Worm (Caenorhabditis elegans) whole organism, young adult: ENCODE results near the gene wrb-1.

Source experiments
- B0019.2 ChIP-seq: fragments of 200-800 bp; sonication (Bioruptor generic); conservative IDR thresholded peaks from 2 replicates; pipeline ENCODE4 v1.3.6; 2022; ENCODE audit warnings: missing genetic modification reagents, missing genetic modification characterization, missing compliant biosample characterization
- C06A6.2 ChIP-seq: fragments of 200-800 bp; sonication (Bioruptor generic); conservative IDR thresholded peaks from 2 replicates; pipeline ENCODE4 v1.3.6; 2022; ENCODE audit warnings: missing genetic modification characterization, missing compliant biosample characterization
- C17E4.6 ChIP-seq: fragments of 200-800 bp; sonication (Bioruptor generic); IDR thresholded peaks from 2 replicates; pipeline ENCODE4 v1.3.6; 2022; ENCODE audit warnings: missing genetic modification reagents, missing genetic modification characterization, missing compliant biosample characterization
- F22D6.2 ChIP-seq: sonication (generic microtip); optimal IDR thresholded peaks from 2 replicates; lab custom pipeline; 2016; ENCODE audit warnings: mild to moderate bottlenecking, missing genetic modification characterization, missing compliant biosample characterization
- F55B11.4 ChIP-seq: sonication (generic microtip); optimal IDR thresholded peaks from 2 replicates; lab custom pipeline; 2016; ENCODE audit warnings: missing compliant biosample characterization, missing genetic modification characterization, borderline replicate concordance; ENCODE audit not compliant: insufficient read depth
- F57A8.1 ChIP-seq: fragments of 200-800 bp; sonication (Bioruptor generic); optimal IDR thresholded peaks from 2 replicates; lab custom pipeline; 2018; ENCODE audit warnings: mild to moderate bottlenecking, missing genetic modification characterization, moderate library complexity, missing compliant biosample characterization
- Y53G8AR.9 ChIP-seq: fragments of 200-800 bp; sonication (Bioruptor generic); conservative IDR thresholded peaks from 2 replicates; pipeline ENCODE4 v1.3.6; 2022; ENCODE audit warnings: missing genetic modification reagents, missing genetic modification characterization, missing compliant biosample characterization
- Y56A3A.18 ChIP-seq: fragments of 200-800 bp; sonication (Bioruptor generic); IDR thresholded peaks from 2 replicates; pipeline ENCODE4 v1.3.6; 2022; ENCODE audit warnings: missing genetic modification reagents, missing genetic modification characterization, missing compliant biosample characterization
- Y79H2A.3 ChIP-seq: fragments of 200-800 bp; sonication (Bioruptor generic); conservative IDR thresholded peaks from 2 replicates; pipeline ENCODE4 v1.3.6; 2022; ENCODE audit warnings: missing genetic modification reagents, missing genetic modification characterization, missing compliant biosample characterization
- Y95B8A.8 ChIP-seq: fragments of 200-800 bp; sonication (Bioruptor generic); IDR thresholded peaks from 2 replicates; pipeline ENCODE4 v1.3.6; 2022; ENCODE audit warnings: missing genetic modification reagents, missing genetic modification characterization, missing compliant biosample characterization
- ama-1 ChIP-seq, 3 experiments: fragments of 150-350 bp in 1 of 3; sonication (generic microtip) in 2 of 3; optimal IDR thresholded peaks; 2 replicates each; lab custom pipeline; 2014 to 2018; ENCODE audit warnings: missing biosample characterization in 2 of 3, missing genetic modification characterization in 2 of 3, missing genetic modification reagents in 2 of 3
- atf-7 ChIP-seq: sonication (generic microtip); optimal IDR thresholded peaks from 2 replicates; lab custom pipeline; 2017; ENCODE audit warnings: mild to moderate bottlenecking, missing genetic modification characterization, missing compliant biosample characterization
- attf-5 ChIP-seq: fragments of 200-800 bp; sonication (Bioruptor generic); optimal IDR thresholded peaks from 2 replicates; lab custom pipeline; 2018; ENCODE audit warnings: mild to moderate bottlenecking, missing genetic modification characterization, missing compliant biosample characterization
- attf-6 ChIP-seq: fragments of 200-800 bp; sonication (Bioruptor generic); IDR thresholded peaks from 2 replicates; pipeline ENCODE4 v1.3.6; 2022; ENCODE audit warnings: missing genetic modification reagents, missing genetic modification characterization, missing compliant biosample characterization
- bed-2 ChIP-seq: fragments of 200-800 bp; sonication (Bioruptor generic); IDR thresholded peaks from 2 replicates; pipeline ENCODE4 v1.3.6; 2022; ENCODE audit warnings: missing genetic modification reagents, missing genetic modification characterization, missing compliant biosample characterization
- ceh-27 ChIP-seq: fragments of 200-800 bp; sonication (Bioruptor generic); optimal IDR thresholded peaks from 2 replicates; lab custom pipeline; 2018; ENCODE audit warnings: mild to moderate bottlenecking, missing genetic modification characterization, moderate library complexity, missing compliant biosample characterization
- ceh-40 ChIP-seq: fragments of 200-800 bp; sonication (Bioruptor generic); IDR thresholded peaks from 2 replicates; pipeline ENCODE4 v1.3.6; 2022; ENCODE audit warnings: missing genetic modification characterization, missing compliant biosample characterization
- ceh-58 ChIP-seq: fragments of 200-800 bp; sonication (Bioruptor generic); IDR thresholded peaks from 2 replicates; pipeline ENCODE4 v1.3.6; 2022; ENCODE audit warnings: missing genetic modification characterization, missing compliant biosample characterization
- efl-1 ChIP-seq: fragments of 150-350 bp; optimal IDR thresholded peaks from 2 replicates; lab custom pipeline; 2014; ENCODE audit warnings: missing biosample characterization, missing genetic modification reagents, missing genetic modification characterization
- ets-4 ChIP-seq: fragments of 200-800 bp; sonication (Bioruptor generic); optimal IDR thresholded peaks from 2 replicates; lab custom pipeline; 2018; ENCODE audit warnings: mild to moderate bottlenecking, missing genetic modification characterization, missing compliant biosample characterization
- gei-17 ChIP-seq: fragments of 200-800 bp; sonication (Bioruptor generic); optimal IDR thresholded peaks from 2 replicates; lab custom pipeline; 2018; ENCODE audit warnings: mild to moderate bottlenecking, missing genetic modification characterization, missing compliant biosample characterization
- hmg-1.2 ChIP-seq: fragments of 200-800 bp; sonication (Bioruptor generic); IDR thresholded peaks from 2 replicates; pipeline ENCODE4 v1.3.6; 2022; ENCODE audit warnings: missing genetic modification reagents, missing genetic modification characterization, missing compliant biosample characterization
- hmg-20 ChIP-seq: fragments of 200-800 bp; sonication (Bioruptor generic); IDR thresholded peaks from 2 replicates; pipeline ENCODE4 v1.3.6; 2022; ENCODE audit warnings: missing genetic modification reagents, missing genetic modification characterization, missing compliant biosample characterization
- hsf-1 ChIP-seq: fragments of 200-800 bp; sonication (Bioruptor generic); IDR thresholded peaks from 2 replicates; pipeline ENCODE4 v1.3.6; 2022; ENCODE audit warnings: missing genetic modification reagents, missing genetic modification characterization, missing compliant biosample characterization
- lag-1 ChIP-seq: fragments of 200-800 bp; sonication (Bioruptor generic); IDR thresholded peaks from 2 replicates; pipeline ENCODE4 v1.3.6; 2022; ENCODE audit warnings: missing genetic modification reagents, missing genetic modification characterization, missing compliant biosample characterization
- lin-26 ChIP-seq: fragments of 200-800 bp; sonication (Bioruptor generic); IDR thresholded peaks from 2 replicates; pipeline ENCODE4 v1.3.6; 2022; ENCODE audit warnings: missing genetic modification reagents, missing genetic modification characterization, missing compliant biosample characterization
- lin-40 ChIP-seq: sonication (generic microtip); optimal IDR thresholded peaks from 2 replicates; lab custom pipeline; 2016; ENCODE audit warnings: missing genetic modification characterization, mild to moderate bottlenecking, missing compliant biosample characterization, missing genotype, missing genetic modification reagents
- lin-54 ChIP-seq: fragments of 200-800 bp; sonication (Bioruptor generic); optimal IDR thresholded peaks from 2 replicates; lab custom pipeline; 2018; ENCODE audit warnings: mild to moderate bottlenecking, missing genetic modification characterization, missing compliant biosample characterization
- lsl-1 ChIP-seq: fragments of 200-800 bp; sonication (Bioruptor generic); optimal IDR thresholded peaks from 2 replicates; lab custom pipeline; 2018; ENCODE audit warnings: mild to moderate bottlenecking, missing genetic modification characterization, moderate library complexity, missing compliant biosample characterization
- lsy-27 ChIP-seq: sonication (generic microtip); optimal IDR thresholded peaks from 2 replicates; lab custom pipeline; 2017; ENCODE audit warnings: missing genetic modification characterization, mild to moderate bottlenecking, missing compliant biosample characterization, antibody characterized with exemption, missing genotype, borderline replicate concordance; ENCODE audit not compliant: insufficient read depth
- madf-8 ChIP-seq: fragments of 200-800 bp; sonication (Bioruptor generic); conservative IDR thresholded peaks from 2 replicates; pipeline ENCODE4 v1.3.6; 2022; ENCODE audit warnings: missing genetic modification reagents, missing genetic modification characterization, missing compliant biosample characterization
- mel-28 ChIP-seq: sonication (generic microtip); optimal IDR thresholded peaks from 2 replicates; lab custom pipeline; 2016; ENCODE audit warnings: borderline replicate concordance, mild to moderate bottlenecking, missing genetic modification characterization, missing compliant biosample characterization
- mes-4 ChIP-seq: sonication (generic microtip); optimal IDR thresholded peaks from 2 replicates; lab custom pipeline; 2016; ENCODE audit warnings: missing genotype, missing genetic modification characterization, missing compliant biosample characterization
- nfya-1 ChIP-seq: sonication (generic microtip); optimal IDR thresholded peaks from 2 replicates; lab custom pipeline; 2017; ENCODE audit warnings: antibody characterized with exemption, missing compliant biosample characterization, missing genetic modification characterization, borderline replicate concordance; ENCODE audit not compliant: insufficient read depth
- nhr-120 ChIP-seq: fragments of 200-800 bp; sonication (Bioruptor generic); IDR thresholded peaks from 2 replicates; pipeline ENCODE4 v1.3.6; 2022; ENCODE audit warnings: missing genetic modification characterization, missing compliant biosample characterization
- pbrm-1 ChIP-seq: fragments of 200-800 bp; sonication (Bioruptor generic); IDR thresholded peaks from 2 replicates; pipeline ENCODE4 v1.3.6; 2022; ENCODE audit warnings: missing genetic modification reagents, missing genetic modification characterization, missing compliant biosample characterization
- pha-4 ChIP-seq: fragments of 150-350 bp; sonication (generic microtip); optimal IDR thresholded peaks from 2 replicates; lab custom pipeline; 2014; ENCODE audit warnings: missing biosample characterization, missing genetic modification reagents, missing genetic modification characterization
- sdz-38 ChIP-seq: sonication (generic microtip); optimal IDR thresholded peaks from 2 replicates; lab custom pipeline; 2016; ENCODE audit warnings: missing genotype, missing genetic modification characterization, missing compliant biosample characterization
- tbp1 ChIP-seq: fragments of 200-800 bp; sonication (Bioruptor generic); optimal IDR thresholded peaks from 2 replicates; lab custom pipeline; 2018; ENCODE audit warnings: mild to moderate bottlenecking, missing genetic modification characterization, missing compliant biosample characterization
- xnd-1 ChIP-seq: sonication (generic microtip); optimal IDR thresholded peaks from 2 replicates; lab custom pipeline; 2016; ENCODE audit warnings: missing genotype, missing genetic modification reagents, missing genetic modification characterization, missing compliant biosample characterization
- ztf-25 ChIP-seq: fragments of 200-800 bp; sonication (Bioruptor generic); IDR thresholded peaks from 2 replicates; pipeline ENCODE4 v1.3.6; 2022; ENCODE audit warnings: missing genetic modification reagents, missing genetic modification characterization, missing compliant biosample characterization
- ztf-28 ChIP-seq: fragments of 200-800 bp; sonication (Bioruptor generic); IDR thresholded peaks from 2 replicates; pipeline ENCODE4 v1.3.6; 2022; ENCODE audit warnings: missing genetic modification reagents, missing genetic modification characterization, missing compliant biosample characterization
- ztf-3 ChIP-seq: fragments of 200-800 bp; sonication (Bioruptor generic); optimal IDR thresholded peaks from 2 replicates; lab custom pipeline; 2018; ENCODE audit warnings: mild to moderate bottlenecking, missing genetic modification characterization, missing compliant biosample characterization

wrb-1 gene

ce11 chrV:1153925-1154324, 41.9 kb upstream of the wrb-1 start (continued):
- TF ChIP-seq lin-40 (tag; lab: Kevin White, UChicago) (peak; percentile 36), ceh-27 (peak; percentile 74), efl-1 (GFP tag; lab: Kevin White, UChicago) (no peak), ztf-3 (GFP tag; lab: Kevin White, UChicago) (no peak), lsl-1 (GFP tag; lab: Kevin White, UChicago) (no peak), ceh-40 (no peak), lsy-27 (tag; lab: Kevin White, UChicago) (no peak), F55B11.4 (no peak), Y95B8A.8 (no peak), ama-1 (optimal IDR thresholded peaks at IDR 0.05; lab: Kevin White, UChicago) (no peak), ama-1 (GFP tag; optimal IDR thresholded peaks at IDR 0.05; lab: Kevin White, UChicago) (no peak), sdz-38 (no peak), lin-26 (GFP tag; lab: Robert Waterston, UW) (no peak), hsf-1 (GFP tag; lab: Robert Waterston, UW) (no peak), hmg-20 (no peak), F22D6.2 (tag; lab: Kevin White, UChicago) (no peak), C17E4.6 (GFP tag; lab: Robert Waterston, UW) (no peak), C06A6.2 (GFP tag; lab: Robert Waterston, UW) (no peak), nhr-120 (GFP tag; lab: Robert Waterston, UW) (no peak), F57A8.1 (GFP tag; lab: Kevin White, UChicago) (peak; percentile 24), Y53G8AR.9 (GFP tag; lab: Robert Waterston, UW) (0 out of 2 replicates have a peak, but pooled peaks have one; percentile 11), nfya-1 (tag; lab: Kevin White, UChicago) (no peak), ztf-28 (GFP tag; lab: Robert Waterston, UW) (no peak), atf-7 (no peak), mel-28 (tag; lab: Kevin White, UChicago) (no peak), ceh-58 (GFP tag; lab: Robert Waterston, UW) (no peak), tbp1 (GFP tag; lab: Kevin White, UChicago) (peak; percentile 27), pbrm-1 (GFP tag; lab: Robert Waterston, UW) (no peak), lin-54 (GFP tag; lab: Kevin White, UChicago) (peak; percentile 5), madf-8 (GFP tag; lab: Robert Waterston, UW) (no peak), bed-2 (GFP tag; lab: Robert Waterston, UW) (no peak), mes-4 (tag; lab: Kevin White, UChicago) (no peak), xnd-1 (tag; lab: Kevin White, UChicago) (no peak), ets-4 (GFP tag; lab: Kevin White, UChicago) (peak; percentile 46), Y56A3A.18 (GFP tag; lab: Robert Waterston, UW) (no peak), gei-17 (GFP tag; lab: Kevin White, UChicago) (peak; percentile 18), Y79H2A.3 (no peak), attf-6 (no peak), B0019.2 (GFP tag; lab: Robert Waterston, UW) (no peak), pha-4 (no peak), attf-5 (GFP tag; lab: Kevin White, UChicago) (peak; percentile 78), lag-1 (no peak), ztf-25 (GFP tag; lab: Robert Waterston, UW) (0 out of 2 replicates have a peak, but pooled peaks have one; percentile 48), hmg-1.2 (GFP tag; lab: Robert Waterston, UW) (peak; percentile 27; the same call in 1 of the 2 replicates)
